Worm (Caenorhabditis elegans): ENCODE results near the gene F45H10.2.
A peak's percentile ranks its signal among the peaks of the same experiment; 100 is the strongest.

The F45H10.2 gene

DNA sequence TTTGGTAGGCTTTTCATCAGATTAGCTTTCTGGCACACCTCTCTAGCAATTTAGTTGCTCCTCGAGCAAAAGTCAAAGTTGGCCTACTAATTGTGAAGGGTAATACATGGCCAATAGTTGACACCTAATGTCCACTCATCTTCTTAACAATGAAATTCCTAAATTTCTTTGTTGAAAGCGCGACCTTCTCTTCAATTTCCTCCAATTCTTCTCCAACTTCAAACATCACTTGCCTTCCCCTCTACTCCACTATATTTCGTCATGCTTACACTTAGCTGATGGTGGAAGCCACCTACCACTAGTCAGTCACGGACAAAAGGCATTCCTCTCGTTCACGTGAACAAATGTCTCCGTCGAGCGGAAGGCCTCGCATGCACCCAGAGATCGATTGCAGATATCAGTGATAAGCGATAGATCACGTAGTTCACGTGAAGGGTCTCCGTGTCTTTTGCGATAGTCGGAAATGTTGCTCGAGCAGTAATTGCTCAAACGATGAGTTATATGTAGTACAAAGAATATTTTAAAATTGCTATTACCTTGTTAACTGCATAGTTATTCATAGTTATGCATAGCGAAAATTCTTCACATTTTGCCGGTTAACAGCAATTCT lies 23.7 kb downstream of the F45H10.2 start, which contains the start of gene E01G4.3:
TSS of gene E01G4.3 (minus strand) at position 560 of the 610 bp plus-strand sequence.
- no peak for TF ChIP-seq ceh-34 (tag; optimal IDR thresholded peaks at IDR 0.05)
- TF ChIP-seq ceh-2 (tag; optimal IDR thresholded peaks at IDR 0.05): no peak
- no peak for TF ChIP-seq ceh-22 (tag; optimal IDR thresholded peaks at IDR 0.05)
- no peak for TF ChIP-seq ceh-48 (tag; optimal IDR thresholded peaks at IDR 0.05)
- TF ChIP-seq ttx-3 (tag; optimal IDR thresholded peaks at IDR 0.05): no peak
- TF ChIP-seq hlh-15 (tag; optimal IDR thresholded peaks at IDR 0.05): no peak
- peak; percentile 59 for TF ChIP-seq rnt-1 (tag; optimal IDR thresholded peaks at IDR 0.05)
- TF ChIP-seq pqm-1 (tag; optimal IDR thresholded peaks at IDR 0.05): peak; percentile 31
- peak; percentile 44 for TF ChIP-seq nfya-1 (tag; optimal IDR thresholded peaks at IDR 0.05)
- no peak for TF ChIP-seq pha-2 (tag; optimal IDR thresholded peaks at IDR 0.05)
- TF ChIP-seq C38D4.7 (GFP tag; optimal IDR thresholded peaks at IDR 0.05): no peak
- TF ChIP-seq hlh-30 (tag; optimal IDR thresholded peaks at IDR 0.05; ENCODE audit: insufficient read depth): peak; percentile 40
- TF ChIP-seq ceh-30 (tag; optimal IDR thresholded peaks at IDR 0.05): no peak
- no peak for TF ChIP-seq F13H6.1 (tag; optimal IDR thresholded peaks at IDR 0.05)
- TF ChIP-seq syd-9 (tag; optimal IDR thresholded peaks at IDR 0.05): no peak
- TF ChIP-seq fax-1 (tag; optimal IDR thresholded peaks at IDR 0.05): no peak
- TF ChIP-seq tbx-7 (tag; optimal IDR thresholded peaks at IDR 0.05): no peak
- no peak for TF ChIP-seq fkh-6 (tag; optimal IDR thresholded peaks at IDR 0.05)
- TF ChIP-seq elt-2 (tag; optimal IDR thresholded peaks at IDR 0.05): peak; percentile 84
- peak; percentile 72 for TF ChIP-seq ceh-18 (tag; optimal IDR thresholded peaks at IDR 0.05)

DNA sequence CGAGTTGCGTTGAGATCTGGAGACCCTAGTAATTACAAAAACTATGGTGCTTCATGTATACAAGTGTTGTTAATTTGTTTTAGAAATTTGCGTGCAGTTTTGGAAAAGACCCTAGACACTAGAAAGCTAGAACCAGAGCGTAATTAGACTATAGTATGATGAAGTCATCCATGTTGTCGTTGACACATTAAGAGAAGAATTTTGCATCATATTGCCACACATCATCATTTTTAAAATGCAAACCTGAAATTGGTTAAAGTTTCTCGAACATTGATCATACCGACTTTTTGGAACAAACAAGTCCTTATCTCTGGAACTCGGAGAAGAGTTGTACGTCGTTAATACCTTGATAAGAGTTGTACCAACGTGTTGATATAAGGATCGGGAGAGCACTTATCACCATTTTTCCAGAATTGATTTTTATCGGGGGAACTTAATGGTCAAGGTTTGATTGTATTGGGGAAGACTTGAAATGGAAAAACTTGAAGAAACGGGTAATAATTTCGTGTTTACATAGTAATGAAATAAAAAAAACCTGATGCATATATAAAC lies 24.9 kb downstream of the F45H10.2 start:
- TF ChIP-seq elt-2 (tag; optimal IDR thresholded peaks at IDR 0.05) (peak; percentile 96), ttx-3 (tag; optimal IDR thresholded peaks at IDR 0.05) (no peak)

DNA sequence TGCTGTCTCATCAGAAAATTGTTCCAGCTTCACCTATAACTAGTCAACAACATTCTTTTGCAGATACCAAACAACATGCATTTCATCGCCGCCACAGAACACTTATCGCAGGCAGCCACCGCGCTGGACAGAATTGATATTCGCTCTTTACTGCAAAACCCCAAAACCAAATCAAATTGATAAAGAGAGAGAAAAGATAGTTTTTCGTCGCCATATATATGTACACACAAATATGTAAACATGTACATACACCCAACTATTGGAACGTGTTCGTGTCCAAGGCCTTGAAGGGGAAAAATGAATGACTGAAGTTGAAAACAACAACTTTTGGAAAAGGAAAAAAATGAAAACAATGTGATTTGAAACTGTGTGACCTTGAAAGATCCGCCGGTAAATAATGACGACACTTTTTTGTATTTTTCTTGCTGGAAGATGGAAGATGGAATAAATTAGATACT lies 27.4 kb downstream of the F45H10.2 start:
- TF ChIP-seq elt-2 (tag; optimal IDR thresholded peaks at IDR 0.05): peak; percentile 2
- TF ChIP-seq pha-4 (tag; optimal IDR thresholded peaks at IDR 0.05): no peak

DNA sequence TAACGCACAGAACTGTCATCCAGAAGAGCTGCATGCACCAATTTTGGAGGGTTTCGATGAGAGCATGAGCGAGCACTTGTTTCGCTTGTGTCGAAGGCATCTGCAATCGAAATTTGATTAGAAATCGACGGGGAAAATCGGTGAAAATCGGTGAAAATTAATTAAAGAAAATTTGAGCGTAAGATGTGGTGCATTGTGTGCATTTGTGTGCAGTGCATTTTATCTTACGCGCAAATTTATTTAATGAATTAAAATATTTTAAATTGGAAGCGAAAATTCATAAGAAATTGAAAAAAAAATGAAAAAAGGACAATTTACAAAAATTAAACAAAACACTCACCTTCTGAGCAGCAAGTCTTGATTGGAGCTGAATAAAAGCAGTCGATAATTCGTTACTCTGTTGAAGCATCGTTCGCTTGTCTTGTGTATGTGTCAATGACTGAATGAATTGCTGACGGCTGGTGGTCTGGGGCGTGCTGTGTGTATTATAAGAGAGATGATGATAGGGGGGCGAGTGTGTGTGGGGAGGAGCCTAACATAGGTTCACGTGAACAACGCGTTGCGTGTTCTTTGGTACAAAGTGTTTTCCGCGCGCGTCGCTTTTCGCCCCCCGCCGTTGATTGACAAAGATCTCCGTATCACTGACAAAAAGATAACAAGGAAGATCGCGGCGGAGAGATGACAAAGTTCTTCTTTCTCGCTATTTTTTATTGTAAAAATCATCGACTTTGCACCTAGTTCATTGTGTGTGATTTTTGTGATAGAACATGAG lies 31.1 kb downstream of the F45H10.2 start:
- TF ChIP-seq mec-3 (tag; optimal IDR thresholded peaks at IDR 0.05; ENCODE audit: borderline replicate concordance) (no peak), ref-2 (tag; optimal IDR thresholded peaks at IDR 0.05) (no peak), nfya-1 (tag; optimal IDR thresholded peaks at IDR 0.05) (peak; percentile 61), rnt-1 (tag; optimal IDR thresholded peaks at IDR 0.05) (peak; percentile 75), K02D7.2 (tag; optimal IDR thresholded peaks at IDR 0.05) (no peak), pag-3 (tag; optimal IDR thresholded peaks at IDR 0.05; ENCODE audit: borderline replicate concordance) (no peak), npax-4 (tag; optimal IDR thresholded peaks at IDR 0.05) (no peak), sox-2 (GFP tag; IDR thresholded peaks at IDR 0.05) (no peak), hlh-30 (tag; optimal IDR thresholded peaks at IDR 0.05; ENCODE audit: insufficient read depth) (peak; percentile 53), ets-4 (tag; optimal IDR thresholded peaks at IDR 0.05) (no peak), hlh-13 (GFP tag; optimal IDR thresholded peaks at IDR 0.05) (no peak), elt-2 (tag; optimal IDR thresholded peaks at IDR 0.05) (peak; percentile 77), unc-55 (GFP tag; optimal IDR thresholded peaks at IDR 0.05) (peak; percentile 97), sdc-2 (tag; optimal IDR thresholded peaks at IDR 0.05) (no peak), ceh-18 (tag; optimal IDR thresholded peaks at IDR 0.05) (peak; percentile 87), pros-1 (tag; optimal IDR thresholded peaks at IDR 0.05) (no peak), madf-2 (tag; optimal IDR thresholded peaks at IDR 0.05) (no peak), fkh-10 (GFP tag; optimal IDR thresholded peaks at IDR 0.05) (no peak), ceh-2 (tag; optimal IDR thresholded peaks at IDR 0.05) (no peak), ceh-24 (tag; optimal IDR thresholded peaks at IDR 0.05) (no peak), dmd-4 (tag; optimal IDR thresholded peaks at IDR 0.05; ENCODE audit: borderline replicate concordance) (no peak), F13H6.1 (tag; optimal IDR thresholded peaks at IDR 0.05) (peak; percentile 4), eyg-1 (tag; optimal IDR thresholded peaks at IDR 0.05) (no peak), ztf-16 (tag; optimal IDR thresholded peaks at IDR 0.05) (peak; percentile 29), unc-86 (tag; optimal IDR thresholded peaks at IDR 0.05) (no peak), pha-4 (tag; optimal IDR thresholded peaks at IDR 0.05) (no peak), gmeb-2 (tag; optimal IDR thresholded peaks at IDR 0.05) (no peak), pat-9 (tag; optimal IDR thresholded peaks at IDR 0.05) (peak; percentile 1), ceh-6 (GFP tag; optimal IDR thresholded peaks at IDR 0.05) (no peak), ceh-34 (tag; optimal IDR thresholded peaks at IDR 0.05) (peak; percentile 5), hlh-15 (tag; optimal IDR thresholded peaks at IDR 0.05) (no peak)
